Fruit fly (Drosophila melanogaster) Kc167 (cell line): ENCODE results near the gene Ptp69D.

Source experiments
- Myc ChIP-seq: fragments of >200 bp; optimal IDR thresholded peaks from 2 replicates; lab custom pipeline; 2017; ENCODE audit warnings: missing external identifiers
- Sin3A ChIP-seq: fragments of >200 bp; optimal IDR thresholded peaks from 2 replicates; lab custom pipeline; 2018; ENCODE audit warnings: missing external identifiers
- h ChIP-seq: fragments of >200 bp; optimal IDR thresholded peaks from 3 replicates; lab custom pipeline; 2018; ENCODE audit warnings: missing external identifiers
- insv ChIP-seq: fragments of >200 bp; optimal IDR thresholded peaks from 3 replicates; lab custom pipeline; 2018; ENCODE audit warnings: missing external identifiers
- psq ChIP-seq: fragments of >200 bp; optimal IDR thresholded peaks from 2 replicates; lab custom pipeline; 2017; ENCODE audit warnings: missing external identifiers
- ttk ChIP-seq: sonication (Bioruptor generic); optimal IDR thresholded peaks from 2 replicates; lab custom pipeline; 2017; ENCODE audit warnings: missing external identifiers

The Ptp69D gene

DNA sequence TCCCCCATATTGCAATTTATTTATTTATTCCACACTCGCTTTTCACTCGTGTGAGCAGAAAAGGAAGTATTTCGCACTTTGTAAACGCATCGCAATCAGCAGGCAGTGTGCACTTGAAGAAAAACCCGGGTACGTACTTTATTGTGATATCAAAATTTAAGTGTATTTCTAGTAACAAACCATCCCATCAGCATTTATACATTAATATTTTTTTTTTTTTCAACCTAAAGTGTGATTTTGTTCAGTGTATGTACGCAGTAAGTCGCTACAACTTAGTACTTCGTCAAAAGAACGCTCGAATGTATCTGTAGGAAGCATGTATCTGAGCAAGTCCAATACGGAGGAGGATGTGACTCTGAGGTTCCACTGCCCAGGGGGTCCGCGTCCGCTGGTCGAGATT is 9.0 kb upstream of the Ptp69D start:
- TF ChIP-seq psq (lab: Kevin White, UChicago) (no peak), h (lab: Kevin White, UChicago) (no peak), Sin3A (lab: Kevin White, UChicago) (no peak), ttk (lab: Kevin White, UChicago) (no peak), insv (lab: Kevin White, UChicago) (no peak), Myc (lab: Kevin White, UChicago) (no peak)

DNA sequence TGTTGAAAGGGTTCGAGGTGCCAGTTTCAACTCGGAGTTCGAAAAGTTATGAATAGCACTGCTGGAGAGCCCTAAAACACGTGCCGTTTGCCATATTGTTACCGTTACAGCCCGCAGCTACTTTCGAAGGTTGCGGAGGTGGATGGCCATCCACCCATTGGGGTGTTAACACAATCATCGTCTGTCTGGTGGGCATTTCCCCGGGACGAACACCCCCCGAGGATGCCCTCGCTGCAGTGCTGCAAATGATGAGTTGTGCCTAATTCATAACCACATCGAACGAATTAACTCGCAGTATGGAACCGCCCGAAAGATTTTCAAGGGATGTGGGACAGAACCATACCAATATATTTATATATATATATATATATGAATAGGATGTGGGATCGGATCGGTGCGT is 7.5 kb upstream of the Ptp69D start:
- TF ChIP-seq Myc (lab: Kevin White, UChicago) (no peak), Sin3A (lab: Kevin White, UChicago) (no peak), ttk (lab: Kevin White, UChicago) (no peak)

DNA sequence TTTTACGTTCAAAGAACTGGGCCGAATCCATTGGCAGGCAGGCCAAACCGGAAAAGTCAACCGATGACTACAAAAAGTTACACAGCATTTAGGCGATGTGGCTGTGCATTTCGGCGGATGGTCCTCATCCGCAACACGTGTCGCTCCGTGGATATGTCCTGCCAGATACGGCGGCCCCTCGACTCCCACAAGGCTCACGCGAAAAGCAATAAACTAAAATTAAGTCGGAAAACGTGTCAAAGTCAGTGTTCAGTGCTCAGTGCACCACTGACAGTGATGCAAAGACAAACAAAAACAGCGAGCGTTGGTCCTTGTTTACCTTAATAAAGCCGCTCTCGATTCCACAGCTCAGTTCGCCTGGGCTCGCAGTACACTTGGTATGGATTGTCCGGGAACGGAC is 5.1 kb upstream of the Ptp69D start:
- no peak for TF ChIP-seq Sin3A (lab: Kevin White, UChicago)
- no peak for TF ChIP-seq Myc (lab: Kevin White, UChicago)
- TF ChIP-seq h (lab: Kevin White, UChicago) = no peak
- TF ChIP-seq psq (lab: Kevin White, UChicago) = no peak
- no peak for TF ChIP-seq insv (lab: Kevin White, UChicago)
- no peak for TF ChIP-seq ttk (lab: Kevin White, UChicago)

DNA sequence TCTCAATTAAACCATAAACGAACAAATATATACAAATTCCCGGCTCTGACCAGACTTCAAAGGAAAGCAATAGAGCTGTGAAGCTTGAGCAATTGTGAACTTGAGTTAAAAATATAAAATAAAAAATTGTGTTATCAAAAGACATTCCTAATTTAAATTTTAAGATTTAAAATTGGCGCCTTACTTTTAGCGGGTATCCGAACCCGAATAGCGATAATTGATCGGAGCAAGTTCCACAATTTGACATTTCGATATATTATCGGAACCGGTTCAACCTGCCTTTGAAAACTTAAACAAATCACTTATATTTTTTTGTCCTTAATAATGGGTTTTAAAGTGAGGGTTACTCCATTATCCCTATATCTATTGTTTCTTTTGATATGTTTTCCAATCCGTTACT is 2.0 kb upstream of the Ptp69D start:
- TF ChIP-seq Sin3A (lab: Kevin White, UChicago) = no peak
- TF ChIP-seq ttk (lab: Kevin White, UChicago) = no peak

DNA sequence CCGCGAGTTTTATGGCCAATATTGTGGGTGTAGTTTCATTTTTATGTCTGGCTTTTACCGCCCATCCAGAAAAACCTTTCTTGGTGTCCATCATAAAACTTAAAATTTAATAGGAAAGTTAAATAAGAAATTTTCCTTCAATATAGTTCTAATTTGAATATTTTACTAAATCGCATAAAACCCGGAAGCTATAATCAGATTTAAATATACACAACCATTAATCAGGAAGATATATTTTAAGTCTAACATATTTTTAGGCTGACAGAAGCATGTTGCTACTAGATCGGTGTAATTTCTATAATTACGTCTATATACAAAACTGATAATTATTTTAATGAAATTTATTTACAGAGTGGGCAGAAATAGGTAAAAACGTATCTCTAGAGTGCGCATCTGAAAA is 962 bp downstream of the Ptp69D start:
- TF ChIP-seq ttk (lab: Kevin White, UChicago) = no peak
- no peak for TF ChIP-seq psq (lab: Kevin White, UChicago)
- TF ChIP-seq h (lab: Kevin White, UChicago) = no peak

DNA sequence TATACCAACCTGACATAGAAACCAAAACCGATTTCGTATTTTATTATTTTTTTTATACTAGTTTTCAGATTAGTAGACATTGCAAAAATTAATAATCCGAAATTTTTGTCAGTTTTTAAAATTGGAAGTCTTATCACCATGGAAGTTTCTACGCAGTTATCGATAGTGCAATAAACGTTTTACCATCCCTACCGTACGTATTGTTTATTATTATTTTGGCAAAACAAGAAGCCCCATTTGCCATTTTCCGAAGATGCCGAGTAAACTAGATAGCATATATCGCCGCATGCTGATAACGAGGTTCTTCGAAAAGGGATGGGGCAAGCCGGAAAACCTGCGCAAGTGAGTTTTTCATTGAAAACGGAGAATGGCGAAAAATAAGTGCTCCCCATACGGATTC is 6.9 kb downstream of the Ptp69D start, which contains the start of gene CG32112:
Gene CG32112, plus strand, starts transcription at position 111 of the 400 bp plus-strand sequence.
- TF ChIP-seq Myc (lab: Kevin White, UChicago) (no peak), h (lab: Kevin White, UChicago) (no peak), Sin3A (lab: Kevin White, UChicago) (no peak), ttk (lab: Kevin White, UChicago) (no peak), insv (lab: Kevin White, UChicago) (no peak), psq (lab: Kevin White, UChicago) (no peak)

DNA sequence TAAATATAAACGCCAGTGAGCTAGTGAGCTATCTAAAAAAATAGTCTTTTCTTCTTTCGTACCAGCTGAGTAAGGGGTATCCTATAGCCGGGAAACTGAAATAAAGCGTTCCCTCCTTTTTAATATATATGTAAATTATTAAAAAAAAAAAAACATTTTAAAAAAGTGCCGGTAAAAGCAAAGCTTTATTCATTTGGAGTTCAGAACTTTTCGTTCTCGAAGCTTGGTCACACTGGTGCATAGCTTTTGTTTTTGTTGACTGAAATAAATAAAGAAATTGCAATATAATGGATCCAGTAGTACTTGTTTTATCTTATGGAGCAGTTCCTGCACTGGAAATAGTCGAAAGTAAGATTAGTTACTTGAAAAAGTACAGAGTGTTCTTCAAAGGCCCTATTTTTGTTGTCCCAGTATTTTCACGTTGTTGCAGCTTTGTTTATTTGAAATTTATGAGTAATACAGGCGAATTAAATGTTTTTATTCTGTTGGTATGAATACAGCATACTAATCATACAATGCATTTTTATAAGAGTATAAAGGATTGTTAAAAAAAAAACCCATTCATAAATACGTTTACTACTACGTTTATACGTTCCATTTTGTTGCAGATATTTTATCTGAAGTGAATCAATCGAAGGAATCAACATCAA is 10.5 kb downstream of the Ptp69D start, which contains the start of gene CG32109:
Gene CG32109, plus strand, starts transcription at position 224 of the 650 bp plus-strand sequence.
- TF ChIP-seq Sin3A (lab: Kevin White, UChicago) = no peak
- TF ChIP-seq insv (lab: Kevin White, UChicago) = no peak
- no peak for TF ChIP-seq ttk (lab: Kevin White, UChicago)
- TF ChIP-seq psq (lab: Kevin White, UChicago) = no peak
- no peak for TF ChIP-seq h (lab: Kevin White, UChicago)
- TF ChIP-seq Myc (lab: Kevin White, UChicago) = no peak

DNA sequence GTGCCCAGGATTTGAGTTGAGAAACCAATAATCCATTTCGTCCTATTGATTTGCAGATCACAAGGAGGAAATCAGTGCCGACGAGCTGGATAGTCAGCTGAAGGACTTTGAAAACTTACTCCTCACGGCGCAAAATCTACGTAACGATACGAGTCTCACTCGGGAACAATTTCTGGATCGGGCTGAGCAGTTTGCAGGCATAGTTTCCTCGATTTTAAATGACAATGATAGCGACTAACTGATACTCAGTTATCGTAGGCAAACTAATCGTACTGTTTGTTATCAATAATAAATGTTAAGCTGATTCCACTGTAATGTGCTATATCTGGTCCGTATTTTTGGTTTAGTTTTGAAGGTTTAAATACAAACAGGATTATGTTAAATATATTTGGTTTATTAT is 11.5 kb downstream of the Ptp69D start:
- TF ChIP-seq Sin3A (lab: Kevin White, UChicago) = no peak
- no peak for TF ChIP-seq ttk (lab: Kevin White, UChicago)
- TF ChIP-seq Myc (lab: Kevin White, UChicago) = no peak
- TF ChIP-seq psq (lab: Kevin White, UChicago) = no peak
- TF ChIP-seq insv (lab: Kevin White, UChicago) = no peak
- TF ChIP-seq h (lab: Kevin White, UChicago) = no peak

DNA sequence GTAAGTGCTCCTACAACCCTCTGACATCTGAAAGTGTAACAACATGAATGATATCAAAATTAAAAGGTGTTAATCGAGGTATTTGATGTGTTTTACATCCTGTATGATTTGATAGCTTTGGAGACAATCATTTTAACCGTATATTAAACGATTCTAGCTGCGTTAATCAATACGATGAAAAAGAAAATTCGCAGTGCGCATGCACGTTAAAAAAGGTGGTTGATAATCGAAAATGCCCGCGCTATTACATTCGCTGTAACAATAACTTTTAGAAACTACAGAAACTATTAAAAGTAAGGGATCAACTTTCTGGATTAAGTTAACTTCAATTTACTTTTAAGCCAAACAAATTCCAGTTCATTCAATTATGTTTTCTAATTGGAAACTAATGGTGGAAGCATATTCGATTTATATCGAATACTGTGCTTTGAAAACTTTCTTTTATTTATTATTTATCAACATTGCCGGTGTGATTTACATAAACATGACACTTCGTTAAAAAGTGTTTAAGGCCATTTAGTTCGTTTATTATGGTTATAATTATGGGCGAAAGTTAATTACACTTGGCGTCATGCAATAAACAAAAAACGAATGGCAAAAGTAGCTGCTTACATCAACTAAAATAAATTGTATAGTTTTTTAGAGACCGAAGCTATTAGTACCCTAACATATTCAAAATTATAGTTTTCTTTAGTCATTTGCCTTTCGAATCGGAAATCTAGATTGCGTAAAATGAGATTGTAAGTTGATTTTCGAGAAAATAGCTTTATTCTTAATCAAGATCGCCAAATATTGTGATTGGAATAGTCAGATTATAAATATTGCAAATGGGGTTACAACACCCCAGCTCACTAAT is 14.2 kb downstream of the Ptp69D start:
- TF ChIP-seq insv (lab: Kevin White, UChicago) (no peak), Sin3A (lab: Kevin White, UChicago) (no peak), h (lab: Kevin White, UChicago) (no peak), Myc (lab: Kevin White, UChicago) (no peak), ttk (lab: Kevin White, UChicago) (no peak), psq (lab: Kevin White, UChicago) (no peak)

DNA sequence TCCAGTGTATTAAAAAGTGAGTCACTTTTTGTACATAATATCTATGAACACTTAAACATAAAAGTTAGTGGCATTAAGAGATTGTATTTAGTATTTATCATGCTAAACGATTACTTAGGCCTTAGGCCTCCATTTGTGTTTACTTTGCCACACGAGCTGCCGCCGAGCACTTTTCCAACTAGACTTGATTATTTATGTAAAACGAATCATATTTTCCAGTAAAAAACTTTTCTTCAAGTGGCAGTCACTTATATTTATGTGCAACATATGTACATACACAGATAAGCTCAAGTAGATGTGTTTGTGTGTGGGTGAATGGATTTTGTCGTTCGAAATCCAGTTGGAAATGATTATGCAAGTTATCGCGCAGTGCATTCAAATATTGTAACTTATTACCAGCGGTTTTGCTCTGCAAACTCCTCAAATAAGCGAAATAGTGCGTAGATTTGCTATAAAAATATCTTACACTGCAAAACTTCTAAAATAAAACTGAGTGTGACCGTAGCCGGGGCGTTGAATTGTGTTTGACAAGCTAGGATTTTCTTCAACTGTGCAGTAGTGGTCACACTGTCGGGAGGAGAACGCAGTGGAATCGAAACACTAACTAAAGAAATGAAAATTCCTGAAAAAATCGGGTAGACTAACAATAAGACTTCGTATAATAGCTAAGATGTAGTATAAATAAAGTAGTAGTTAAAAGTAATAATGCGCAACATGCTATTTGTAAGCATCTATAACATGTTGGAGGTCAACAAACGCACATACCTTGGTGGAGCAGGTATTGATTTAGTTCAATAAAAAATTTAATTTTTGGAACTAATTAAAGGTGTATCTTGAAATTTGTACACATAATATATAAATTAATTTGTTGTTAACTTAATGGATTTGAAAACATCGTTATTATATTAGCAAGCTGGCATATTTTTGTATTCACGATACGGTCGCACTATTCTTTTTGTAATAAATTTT is 15.1 kb downstream of the Ptp69D start, which contains the start of the genes Klc and CG10984:
Gene Klc, minus strand, starts transcription at position 490 of the 969 bp plus-strand sequence.
Gene CG10984, plus strand, starts transcription at position 553 of the 969 bp plus-strand sequence.
- TF ChIP-seq ttk (lab: Kevin White, UChicago) = no peak
- no peak for TF ChIP-seq insv (lab: Kevin White, UChicago)
- no peak for TF ChIP-seq h (lab: Kevin White, UChicago)
- TF ChIP-seq Myc (lab: Kevin White, UChicago) = no peak
- no peak for TF ChIP-seq psq (lab: Kevin White, UChicago)
- no peak for TF ChIP-seq Sin3A (lab: Kevin White, UChicago)
